Worm (Caenorhabditis elegans) whole organism, dauer: ENCODE results near the gene Y116A8C.19.
"Not testable (repeated sequence)": the region's sequence is repeated elsewhere in the genome, so short reads cannot be mapped to it uniquely, and the experiment has no call there.

Source experiments
- unc-62 ChIP-seq: sonication (generic microtip); optimal IDR thresholded peaks from 2 replicates; lab custom pipeline; 2017; ENCODE audit warnings: missing biosample characterization, missing genetic modification reagents, missing genetic modification characterization

Y116A8C.19 gene

ce11 chrIV:17039545-17039944 lies at the start of gene Y116A8C.19:
Gene Y116A8C.19 (minus strand): TSS chrIV:17039645.
- TF ChIP-seq unc-62: no peak

- no peak for TF ChIP-seq unc-62
These were observed 49.4 kb upstream of the Y116A8C.19 start, which contains the start of gene Y116A8C.43 for ce11 chrIV:17088849-17089248. Gene Y116A8C.43 (plus strand): TSS chrIV:17088851.

- no peak for TF ChIP-seq unc-62
These were observed 48.1 kb upstream of the Y116A8C.19 start, which contains the start of the genes snx-13 and snr-1 for ce11 chrIV:17087384-17088099. Gene snx-13 (minus strand): TSS chrIV:17087438. Gene snr-1 (plus strand): TSS chrIV:17088049.

- TF ChIP-seq unc-62: no peak
These were observed 45.4 kb upstream of the Y116A8C.19 start for ce11 chrIV:17084839-17085238.

ce11 chrIV:17084317-17084716 lies 44.9 kb upstream of the Y116A8C.19 start:
- no peak for TF ChIP-seq unc-62

ce11 chrIV:17078649-17079048 lies 39.2 kb upstream of the Y116A8C.19 start, which contains the start of gene Y116A8C.25:
Gene Y116A8C.25 (minus strand): TSS chrIV:17078749.
- no peak for TF ChIP-seq unc-62

- not testable (repeated sequence) for TF ChIP-seq unc-62
These were observed 31.3 kb upstream of the Y116A8C.19 start, which contains the start of gene Y116A8C.24 for ce11 chrIV:17070791-17071190. Gene Y116A8C.24 (minus strand): TSS chrIV:17070891.

- TF ChIP-seq unc-62: not testable (repeated sequence)
These were observed 25.5 kb upstream of the Y116A8C.19 start, which contains the start of gene Y116A8C.465 for ce11 chrIV:17064937-17065336. Gene Y116A8C.465 (plus strand): TSS chrIV:17065237.

- TF ChIP-seq unc-62: not testable (repeated sequence)
These were observed 24.3 kb upstream of the Y116A8C.19 start, which contains the start of gene Y116A8C.467 for ce11 chrIV:17063700-17064099. Gene Y116A8C.467 (minus strand): TSS chrIV:17063800.

- TF ChIP-seq unc-62: no peak
These were observed 18.6 kb upstream of the Y116A8C.19 start, which contains the start of gene Y116A8C.44 for ce11 chrIV:17058036-17058435. Gene Y116A8C.44 (minus strand): TSS chrIV:17058136.

ce11 chrIV:17053261-17053660 lies 13.8 kb upstream of the Y116A8C.19 start, which contains the start of gene Y116A8C.23:
Gene Y116A8C.23 (plus strand): TSS chrIV:17053561.
- TF ChIP-seq unc-62: no peak

- TF ChIP-seq unc-62: no peak
These were observed 8.8 kb upstream of the Y116A8C.19 start, which contains the start of gene athp-3 for ce11 chrIV:17048257-17048656. Gene athp-3 (minus strand): TSS chrIV:17048357.

- TF ChIP-seq unc-62: no peak
These were observed 6.2 kb upstream of the Y116A8C.19 start, which contains the start of gene clec-195 for ce11 chrIV:17045691-17046090. Gene clec-195 (minus strand): TSS chrIV:17045791.

- TF ChIP-seq unc-62: no peak
These were observed 1.2 kb upstream of the Y116A8C.19 start, which contains the start of gene Y116A8C.20 for ce11 chrIV:17040618-17041017. Gene Y116A8C.20 (plus strand): TSS chrIV:17040918.

- TF ChIP-seq unc-62: no peak
These were observed 9.0 kb downstream of the Y116A8C.19 start, which contains the start of gene nhr-229 for ce11 chrIV:17030494-17030893. Gene nhr-229 (minus strand): TSS chrIV:17030594.

- no peak for TF ChIP-seq unc-62
These were observed 12.9 kb downstream of the Y116A8C.19 start for ce11 chrIV:17026568-17026967.

ce11 chrIV:17025017-17025416 lies 14.4 kb downstream of the Y116A8C.19 start, which contains the start of gene dct-13:
Gene dct-13 (minus strand): TSS chrIV:17025117.
- TF ChIP-seq unc-62: no peak
